Fruit fly (Drosophila melanogaster) whole organism, wandering third instar larva: ENCODE data around the gene Als2.

Experiments used
- GATAd ChIP-seq: sonication (Bioruptor generic); optimal IDR thresholded peaks from 2 replicates; lab custom pipeline; 2016; ENCODE audit warnings: missing biosample characterization, missing genetic modification characterization
- Hr78 ChIP-seq: fragments of >200 bp; optimal IDR thresholded peaks from 2 replicates; lab custom pipeline; 2017; ENCODE audit warnings: missing biosample characterization, missing genetic modification characterization
- Hr83 ChIP-seq: fragments of 200-300 bp; sonication (Bioruptor generic); optimal IDR thresholded peaks from 2 replicates; lab custom pipeline; 2016; ENCODE audit warnings: missing biosample characterization, mild to moderate bottlenecking, missing genetic modification characterization, moderate library complexity; ENCODE audit not compliant: poor library complexity, severe bottlenecking
- N ChIP-seq: fragments of >200 bp; optimal IDR thresholded peaks from 2 replicates; lab custom pipeline; 2018; ENCODE audit warnings: missing biosample characterization, missing external identifiers, missing genetic modification characterization
- Vsx2 ChIP-seq: fragments of 200-300, 225-300 bp; sonication (Bioruptor generic); optimal IDR thresholded peaks from 2 replicates; lab custom pipeline; 2018; ENCODE audit warnings: missing biosample characterization, missing genetic modification characterization; ENCODE audit not compliant: partially characterized antibody
- foxo ChIP-seq, 2 experiments: fragments of 200-800 bp; sonication (Bioruptor generic); optimal IDR thresholded peaks; 2 replicates in 1 of 2; 3 replicates in 1 of 2; lab custom pipeline; 2016 to 2017; ENCODE audit warnings: missing biosample characterization in 2 of 2, missing genetic modification characterization in 2 of 2
- jim ChIP-seq: fragments of 175-275, 200-325 bp; sonication (Bioruptor generic); optimal IDR thresholded peaks from 2 replicates; lab custom pipeline; 2016; ENCODE audit warnings: missing biosample characterization, mild to moderate bottlenecking, missing genetic modification characterization
- lola ChIP-seq: fragments of >200 bp; optimal IDR thresholded peaks from 2 replicates; lab custom pipeline; 2017; ENCODE audit warnings: missing biosample characterization, missing genetic modification characterization
- psq ChIP-seq: fragments of 200-800 bp; sonication (Bioruptor generic); optimal IDR thresholded peaks from 3 replicates; lab custom pipeline; 2017; ENCODE audit warnings: missing biosample characterization, mild to moderate bottlenecking, missing genetic modification characterization, moderate library complexity
- sv ChIP-seq: fragments of 200-800 bp; sonication (Bioruptor generic); optimal IDR thresholded peaks from 3 replicates; lab custom pipeline; 2016; ENCODE audit warnings: missing biosample characterization, missing genetic modification characterization
- tai ChIP-seq: sonication (Bioruptor generic); optimal IDR thresholded peaks from 2 replicates; lab custom pipeline; 2016; ENCODE audit warnings: missing biosample characterization, missing genetic modification characterization
- usp ChIP-seq: fragments of >200 bp; optimal IDR thresholded peaks from 2 replicates; lab custom pipeline; 2017; ENCODE audit warnings: missing biosample characterization, missing genetic modification characterization

DNA sequence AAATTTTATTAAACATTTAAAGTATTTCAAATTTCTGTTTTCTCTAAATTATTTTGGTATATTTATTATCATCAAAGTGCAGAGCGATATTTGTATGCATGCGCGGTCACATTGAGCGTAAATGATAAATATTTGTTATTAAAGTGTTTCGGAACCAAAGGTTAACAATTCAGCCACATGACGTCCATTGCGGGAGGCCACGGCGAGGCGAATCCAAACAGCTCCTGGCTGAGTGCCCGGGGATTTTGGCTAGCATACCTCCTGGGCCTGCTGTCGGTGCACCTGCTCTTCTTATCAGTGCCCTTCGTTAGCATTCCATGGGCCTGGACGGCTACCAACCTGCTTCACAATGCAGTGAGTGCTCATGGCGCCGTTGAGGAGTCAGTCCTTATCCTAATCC is 44.3 kb downstream of the Als2 start, which contains the start of gene ORMDL:
- TF ChIP-seq lola (GFP tag; lab: Kevin White, UChicago), result no peak
- no peak for TF ChIP-seq N
- TF ChIP-seq tai (GFP tag; lab: Kevin White, UChicago), result no peak
- TF ChIP-seq GATAd (GFP tag; lab: Kevin White, UChicago), result no peak
- TF ChIP-seq jim (GFP tag; lab: Kevin White, UChicago), result no peak
- no peak for TF ChIP-seq Hr78 (GFP tag; lab: Kevin White, UChicago)
- TF ChIP-seq psq (GFP tag; lab: Kevin White, UChicago), result no peak
- TF ChIP-seq usp, result no peak
- no peak for TF ChIP-seq sv
- no peak for TF ChIP-seq Hr83 (GFP tag; lab: Kevin White, UChicago)
- TF ChIP-seq foxo (GFP tag; optimal IDR thresholded peaks at IDR 0.05; lab: Kevin White, UChicago), result no peak
- no peak for TF ChIP-seq Vsx2 (GFP tag; lab: Kevin White, UChicago)
